Worm (Caenorhabditis elegans): ENCODE data around the gene bbs-2.

DNA sequence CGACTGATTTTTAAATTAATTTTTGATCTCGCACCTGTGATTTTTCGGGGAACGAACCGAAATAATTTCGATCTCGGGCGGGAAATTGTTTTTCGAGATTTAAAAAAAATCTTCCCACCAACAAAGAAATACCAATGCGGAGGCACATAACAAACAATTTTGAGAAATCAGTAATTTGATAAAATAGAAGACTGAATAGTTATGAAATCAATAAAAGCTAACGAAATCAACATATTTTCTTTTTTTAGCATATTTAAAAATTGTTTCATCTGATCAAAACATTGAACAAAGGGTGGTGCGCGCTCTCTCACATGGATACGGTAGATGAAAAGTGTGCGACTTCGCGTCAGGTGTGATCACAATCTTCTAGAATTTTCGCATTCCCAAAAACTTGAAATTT, 24.3 kb downstream of the bbs-2 start:
- TF ChIP-seq lsy-2 (tag; optimal IDR thresholded peaks at IDR 0.05) (no peak), unc-62 (GFP tag; optimal IDR thresholded peaks at IDR 0.05) (no peak), lin-11 (tag; optimal IDR thresholded peaks at IDR 0.05) (no peak), nhr-237 (tag; optimal IDR thresholded peaks at IDR 0.05) (no peak)
